Worm (Caenorhabditis elegans): ENCODE measurements around the gene ins-10.

The ins-10 gene

ce11 chrV:13992017-13992416 is 41.7 kb upstream of the ins-10 start:
- TF ChIP-seq lin-38 (GFP tag; IDR thresholded peaks at IDR 0.05), result peak; percentile 20; the same call in 1 of the 2 replicates

- TF ChIP-seq nhr-6 (tag; optimal IDR thresholded peaks at IDR 0.05), result no peak
- peak in 1 of 2 experiments; percentile 56 for TF ChIP-seq unc-62 (GFP tag; optimal IDR thresholded peaks at IDR 0.05 in 1 of 2)
- TF ChIP-seq unc-62 (tag; optimal IDR thresholded peaks at IDR 0.05), result no peak
Measured at ce11 chrV:13992485-13992884, 41.3 kb upstream of the ins-10 start, which contains the start of gene droe-4. TSS of gene droe-4 (plus strand) at chrV:13992656.

- no peak for TF ChIP-seq ctbp-1 (GFP tag; IDR thresholded peaks at IDR 0.05)
- no peak for TF ChIP-seq madf-9 (GFP tag; conservative IDR thresholded peaks at IDR 0.05)
- TF ChIP-seq php-3 (GFP tag; IDR thresholded peaks at IDR 0.05), result no peak
- TF ChIP-seq arid-1 (GFP tag; conservative IDR thresholded peaks at IDR 0.05), result no peak
- TF ChIP-seq zag-1 (tag; optimal IDR thresholded peaks at IDR 0.05), result no peak
- TF ChIP-seq ZK337.2 (GFP tag; IDR thresholded peaks at IDR 0.05), result no peak
- no peak for TF ChIP-seq nhr-111 (GFP tag; optimal IDR thresholded peaks at IDR 0.05)
- no peak for TF ChIP-seq unc-130 (GFP tag; optimal IDR thresholded peaks at IDR 0.05)
- TF ChIP-seq ceh-20 (GFP tag; IDR thresholded peaks at IDR 0.05), result no peak
- TF ChIP-seq lin-13 (GFP tag; optimal IDR thresholded peaks at IDR 0.05), result no peak
- TF ChIP-seq zfp-3 (GFP tag; conservative IDR thresholded peaks at IDR 0.05), result no peak
- no peak for TF ChIP-seq ztf-7 (tag; optimal IDR thresholded peaks at IDR 0.05)
- TF ChIP-seq jun-1 (tag; optimal IDR thresholded peaks at IDR 0.05), result no peak
- no peak for TF ChIP-seq Y48G9A.11 (GFP tag; IDR thresholded peaks at IDR 0.05)
- TF ChIP-seq mxl-2 (GFP tag; conservative IDR thresholded peaks at IDR 0.05), result no peak
- no peak for TF ChIP-seq madf-5 (GFP tag; IDR thresholded peaks at IDR 0.05)
- TF ChIP-seq lin-1 (GFP tag; IDR thresholded peaks at IDR 0.05), result no peak
- TF ChIP-seq F44E2.7 (GFP tag; IDR thresholded peaks at IDR 0.05), result no peak
- TF ChIP-seq nhr-11 (tag; optimal IDR thresholded peaks at IDR 0.05), result no peak
Measured at ce11 chrV:13993478-13993877, 40.3 kb upstream of the ins-10 start.

ce11 chrV:14001929-14002328 is 31.8 kb upstream of the ins-10 start:
- TF ChIP-seq F49E8.2 (tag; optimal IDR thresholded peaks at IDR 0.05; ENCODE audit: borderline replicate concordance), result no peak
- peak; percentile 87 for TF ChIP-seq aha-1 (tag)
- no peak for TF ChIP-seq ztf-7 (tag; optimal IDR thresholded peaks at IDR 0.05)
- peak in 1 of 2 experiments; percentile 69 for TF ChIP-seq hif-1 (tag; optimal IDR thresholded peaks at IDR 0.05)

- no peak for TF ChIP-seq ceh-32 (tag; optimal IDR thresholded peaks at IDR 0.05; ENCODE audit: poor library complexity)
- no peak for TF ChIP-seq F44E2.7 (GFP tag; IDR thresholded peaks at IDR 0.05)
- peak; percentile 11 for TF ChIP-seq nhr-28 (tag; optimal IDR thresholded peaks at IDR 0.05)
- no peak for TF ChIP-seq ceh-82 (tag; optimal IDR thresholded peaks at IDR 0.05)
- no peak for TF ChIP-seq daf-16 (GFP tag; optimal IDR thresholded peaks at IDR 0.05)
- peak; percentile 22 for TF ChIP-seq daf-16 (tag; optimal IDR thresholded peaks at IDR 0.05)
- no peak for TF ChIP-seq F26F4.8 (GFP tag; conservative IDR thresholded peaks at IDR 0.05)
- TF ChIP-seq sdz-12 (GFP tag; optimal IDR thresholded peaks at IDR 0.05), result no peak
- no peak for TF ChIP-seq lin-15B (tag; optimal IDR thresholded peaks at IDR 0.05)
- TF ChIP-seq ceh-28 (tag; optimal IDR thresholded peaks at IDR 0.05), result no peak
- TF ChIP-seq aha-1 (tag), result peak; percentile 72
- TF ChIP-seq ces-1 (GFP tag; optimal IDR thresholded peaks at IDR 0.05), result no peak
- TF ChIP-seq mes-2 (tag; optimal IDR thresholded peaks at IDR 0.05; ENCODE audit: poor library complexity, severe bottlenecking), result peak; percentile 52
- TF ChIP-seq hif-1 (tag; optimal IDR thresholded peaks at IDR 0.05), result no peak
- peak; percentile 56 for TF ChIP-seq hlh-11 (tag; optimal IDR thresholded peaks at IDR 0.05)
- TF ChIP-seq tra-1 (GFP tag; IDR thresholded peaks at IDR 0.05), result peak; percentile 32; the same call in 1 of the 2 replicates
- TF ChIP-seq hmg-1.1 (GFP tag; IDR thresholded peaks at IDR 0.05), result 0 out of 2 replicates have a peak, but pooled peaks have one; percentile 22
- peak; percentile 29 for TF ChIP-seq dve-1 (tag; optimal IDR thresholded peaks at IDR 0.05; ENCODE audit: insufficient read depth)
- no peak for TF ChIP-seq jun-1 (tag; optimal IDR thresholded peaks at IDR 0.05)
- no peak for TF ChIP-seq mxl-3 (GFP tag; optimal IDR thresholded peaks at IDR 0.05)
- peak; percentile 43 for TF ChIP-seq hlh-30 (tag; optimal IDR thresholded peaks at IDR 0.05; ENCODE audit: insufficient read depth)
Measured at ce11 chrV:14002402-14002801, 31.3 kb upstream of the ins-10 start.

Data from whole organism, L4 larva.